Worm (Caenorhabditis elegans): Measurements from ENCODE around the gene T20B5.2.

- TF ChIP-seq nhr-237 (tag; optimal IDR thresholded peaks at IDR 0.05) (no peak), nhr-28 (tag; optimal IDR thresholded peaks at IDR 0.05) (no peak), C16A3.4 (tag; optimal IDR thresholded peaks at IDR 0.05) (no peak), ceh-90 (tag; optimal IDR thresholded peaks at IDR 0.05) (no peak), egl-27 (tag; optimal IDR thresholded peaks at IDR 0.05) (no peak), tlp-1 (tag; optimal IDR thresholded peaks at IDR 0.05) (no peak), efl-1 (optimal IDR thresholded peaks at IDR 0.05) (no peak), efl-1 (GFP tag; optimal IDR thresholded peaks at IDR 0.05 in 1 of 2) (peak in 1 of 2 experiments; percentile 52), C34B4.2 (tag; optimal IDR thresholded peaks at IDR 0.05) (no peak), jun-1 (tag; optimal IDR thresholded peaks at IDR 0.05) (no peak), unc-62 (GFP tag; optimal IDR thresholded peaks at IDR 0.05) (no peak), ceh-82 (tag; optimal IDR thresholded peaks at IDR 0.05) (no peak), mdl-1 (tag; optimal IDR thresholded peaks at IDR 0.05) (no peak), ces-1 (GFP tag; optimal IDR thresholded peaks at IDR 0.05) (no peak)
Measured at ce11 chrX:9338375-9338774, 7.4 kb downstream of the T20B5.2 start, which contains the start of gene apa-2.

All from whole organism, L1 larva.